Fruit fly (Drosophila melanogaster) whole organism, embryonic: ENCODE results near the gene CG7557.

Experiments
- CG10321 ChIP-seq: fragments of 200-800 bp; sonication (Bioruptor generic); IDR thresholded peaks from 2 replicates; pipeline ENCODE4 v1.3.6; 2022; ENCODE audit warnings: missing biosample characterization, missing genetic modification characterization
- gce ChIP-seq: fragments of 200-800 bp; sonication (Bioruptor generic); IDR thresholded peaks from 3 replicates; pipeline ENCODE4 v1.3.6; 2022; ENCODE audit warnings: missing biosample characterization, missing genetic modification characterization
- toy ChIP-seq: fragments of 200-800 bp; sonication (Bioruptor generic); IDR thresholded peaks from 2 replicates; pipeline ENCODE4 v1.3.6; 2022; ENCODE audit warnings: missing biosample characterization, missing genetic modification characterization

DNA sequence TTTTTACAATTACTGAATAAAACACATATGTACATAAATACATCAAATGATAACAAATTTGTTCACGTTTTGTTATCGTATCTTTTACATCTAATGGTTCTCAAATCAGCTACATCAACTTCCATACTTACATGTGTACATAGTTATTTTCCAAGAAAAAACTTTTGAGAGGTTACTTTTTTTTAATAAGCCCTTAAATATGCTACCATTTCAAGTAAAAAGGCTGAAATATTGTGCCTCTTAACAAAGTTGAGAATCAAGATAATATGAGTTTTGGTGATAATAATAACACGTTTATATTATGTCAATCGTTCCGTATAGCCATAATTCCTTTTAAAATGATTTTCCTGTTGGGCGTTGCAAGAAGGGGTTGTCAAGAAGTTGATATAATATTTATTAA, 45.6 kb downstream of the CG7557 start:
- TF ChIP-seq gce (GFP tag; lab: Robert Waterston, UW) = no peak
- TF ChIP-seq toy (GFP tag; lab: Robert Waterston, UW) = no peak
- TF ChIP-seq CG10321 (GFP tag; lab: Robert Waterston, UW) = no peak
